Fruit fly (Drosophila melanogaster) whole organism, embryonic: ENCODE results near the gene CG6928.

ENCODE experiments used
- Ada2b ChIP-seq: fragments of 200-800 bp; sonication (Bioruptor generic); IDR thresholded peaks from 2 replicates; pipeline ENCODE4 v1.3.6; 2022; ENCODE audit warnings: missing biosample characterization, missing genetic modification characterization
- Atf-2 ChIP-seq: fragments of 200-800 bp; sonication (Bioruptor generic); optimal IDR thresholded peaks from 2 replicates; lab custom pipeline; 2016; ENCODE audit warnings: missing biosample characterization, missing genetic modification characterization
- Atf3 ChIP-seq: fragments of 200-800 bp; sonication (Bioruptor generic); optimal IDR thresholded peaks from 3 replicates; lab custom pipeline; 2016; ENCODE audit warnings: missing biosample characterization, missing genetic modification characterization
- Bteb2 ChIP-seq: fragments of 200-800 bp; sonication (Bioruptor generic); optimal IDR thresholded peaks from 2 replicates; lab custom pipeline; 2016; ENCODE audit warnings: missing biosample characterization, missing genetic modification characterization
- CG10654 ChIP-seq: fragments of 200-800 bp; sonication (Bioruptor generic); optimal IDR thresholded peaks from 2 replicates; lab custom pipeline; 2016; ENCODE audit warnings: missing biosample characterization, missing genetic modification characterization
- CG12236 ChIP-seq: fragments of 200-800 bp; sonication (Bioruptor generic); optimal IDR thresholded peaks from 2 replicates; lab custom pipeline; 2016; ENCODE audit warnings: missing biosample characterization, missing genetic modification characterization
- CG14014 ChIP-seq: fragments of 200-800 bp; sonication (Bioruptor generic); IDR thresholded peaks from 2 replicates; pipeline ENCODE4 v1.3.6; 2022; ENCODE audit warnings: missing biosample characterization, missing genetic modification characterization
- CG15601 ChIP-seq: fragments of 200-800 bp; sonication (Bioruptor generic); optimal IDR thresholded peaks from 3 replicates; lab custom pipeline; 2019; ENCODE audit warnings: missing biosample characterization, mild to moderate bottlenecking, missing genetic modification characterization, moderate library complexity
- CG17186 ChIP-seq: fragments of 200-800 bp; sonication (Bioruptor generic); optimal IDR thresholded peaks from 3 replicates; lab custom pipeline; 2017; ENCODE audit warnings: missing biosample characterization, missing genetic modification reagents, missing genetic modification characterization
- CG30020 ChIP-seq: fragments of 200-800 bp; optimal IDR thresholded peaks from 2 replicates; lab custom pipeline; 2019; ENCODE audit warnings: missing biosample characterization, mild to moderate bottlenecking, missing genetic modification characterization, moderate library complexity
- CG32772 ChIP-seq: fragments of 200-800 bp; sonication (Bioruptor generic); IDR thresholded peaks from 2 replicates; pipeline ENCODE4 v1.3.6; 2022; ENCODE audit warnings: missing biosample characterization, missing genetic modification characterization
- CG34422 ChIP-seq: fragments of 200-800 bp; sonication (Bioruptor generic); IDR thresholded peaks from 3 replicates; pipeline ENCODE4 v1.3.6; 2022; ENCODE audit warnings: missing biosample characterization, missing genetic modification characterization
- CG6791 ChIP-seq: fragments of 200-800 bp; sonication (Bioruptor generic); IDR thresholded peaks from 3 replicates; pipeline ENCODE4 v1.3.6; 2022; ENCODE audit warnings: missing biosample characterization, missing genetic modification characterization; ENCODE audit not compliant: partially characterized antibody
- CG6813 ChIP-seq: fragments of 200-800 bp; sonication (Bioruptor generic); optimal IDR thresholded peaks from 2 replicates; lab custom pipeline; 2017; ENCODE audit warnings: missing biosample characterization, missing genetic modification characterization, mild to moderate bottlenecking, moderate library complexity, missing genetic modification reagents
- CG9215 ChIP-seq: fragments of 200-800 bp; sonication (Bioruptor generic); IDR thresholded peaks from 2 replicates; pipeline ENCODE4 v1.3.6; 2022; ENCODE audit warnings: missing biosample characterization, missing genetic modification characterization
- Chrac-16 ChIP-seq: fragments of 200-800 bp; sonication (Bioruptor generic); optimal IDR thresholded peaks from 3 replicates; lab custom pipeline; 2016; ENCODE audit warnings: missing biosample characterization, missing genetic modification characterization
- Dfd ChIP-seq, 2 experiments: fragments of >200 bp; optimal IDR thresholded peaks; 2 replicates each; lab custom pipeline; 2017; ENCODE audit warnings: missing biosample characterization in 2 of 2, missing genetic modification characterization in 2 of 2
- HmgD ChIP-seq: fragments of 200-800 bp; sonication (Bioruptor generic); optimal IDR thresholded peaks from 3 replicates; lab custom pipeline; 2016; ENCODE audit warnings: missing biosample characterization, missing genetic modification characterization
- Jarid2 ChIP-seq: fragments of 200-800 bp; sonication (Bioruptor generic); optimal IDR thresholded peaks from 3 replicates; lab custom pipeline; 2017; ENCODE audit warnings: mild to moderate bottlenecking, missing biosample characterization, missing genetic modification reagents, missing genetic modification characterization
- Kr ChIP-seq: fragments of 200-800 bp; sonication (Bioruptor generic); optimal IDR thresholded peaks from 2 replicates; lab custom pipeline; 2017; ENCODE audit warnings: missing biosample characterization, mild to moderate bottlenecking, missing genetic modification characterization
- Med ChIP-seq: fragments of 200-800 bp; sonication (Bioruptor generic); peaks from one replicate; lab custom pipeline; 2016; ENCODE audit warnings: missing biosample characterization, missing genetic modification characterization, mild to moderate bottlenecking, inconsistent platforms, moderate library complexity
- Neu2 ChIP-seq: fragments of 200-800 bp; sonication (Bioruptor generic); optimal IDR thresholded peaks from 3 replicates; lab custom pipeline; 2016; ENCODE audit warnings: missing biosample characterization, missing genetic modification characterization, borderline replicate concordance
- Rfx ChIP-seq: fragments of 200-800 bp; sonication (Bioruptor generic); IDR thresholded peaks from 2 replicates; pipeline ENCODE4 v1.3.6; 2022; ENCODE audit warnings: missing biosample characterization, missing genetic modification characterization
- Stat92E ChIP-seq, 3 experiments: fragments of >200 bp in 2 of 3; fragments of 200-800 bp in 1 of 3; sonication (Bioruptor generic) in 1 of 3; optimal IDR thresholded peaks; 2 replicates each; lab custom pipeline; 2017 to 2019; ENCODE audit warnings: missing biosample characterization in 3 of 3, missing genetic modification characterization in 3 of 3, mild to moderate bottlenecking in 1 of 3, moderate library complexity in 1 of 3
- bab2 ChIP-seq: fragments of 200-800 bp; sonication (Bioruptor generic); optimal IDR thresholded peaks from 2 replicates; lab custom pipeline; 2016; ENCODE audit warnings: missing biosample characterization, missing genetic modification characterization
- caup ChIP-seq: fragments of 200-800 bp; sonication (Bioruptor generic); optimal IDR thresholded peaks from 3 replicates; lab custom pipeline; 2017; ENCODE audit warnings: missing biosample characterization, mild to moderate bottlenecking, missing genetic modification characterization, moderate library complexity; ENCODE audit not compliant: severe bottlenecking
- cwo ChIP-seq: fragments of 200-800 bp; sonication (Bioruptor generic); optimal IDR thresholded peaks from 3 replicates; lab custom pipeline; 2017; ENCODE audit warnings: missing biosample characterization, missing genetic modification characterization, mild to moderate bottlenecking, moderate library complexity, missing genetic modification reagents
- dati ChIP-seq: fragments of 200-800 bp; sonication (Bioruptor generic); IDR thresholded peaks from 2 replicates; pipeline ENCODE4 v1.3.6; 2022; ENCODE audit warnings: missing biosample characterization, missing genetic modification characterization
- dm ChIP-seq: fragments of 200-800 bp; sonication (Bioruptor generic); optimal IDR thresholded peaks from 3 replicates; lab custom pipeline; 2016; ENCODE audit warnings: missing biosample characterization, missing genetic modification characterization
- dmrt99B ChIP-seq: fragments of 200-800 bp; sonication (Bioruptor generic); optimal IDR thresholded peaks from 2 replicates; lab custom pipeline; 2018; ENCODE audit warnings: missing biosample characterization, mild to moderate bottlenecking, missing genetic modification characterization, moderate library complexity
- emc ChIP-seq: fragments of 200-800 bp; sonication (Bioruptor generic); optimal IDR thresholded peaks from 2 replicates; lab custom pipeline; 2016; ENCODE audit warnings: missing biosample characterization, missing genetic modification characterization
- fd3F ChIP-seq: fragments of 200-800 bp; sonication (Bioruptor generic); optimal IDR thresholded peaks from 2 replicates; lab custom pipeline; 2018; ENCODE audit warnings: missing biosample characterization, mild to moderate bottlenecking, missing genetic modification characterization, moderate library complexity
- gro ChIP-seq: fragments of 200-800 bp; sonication (Bioruptor generic); optimal IDR thresholded peaks from 2 replicates; lab custom pipeline; 2016; ENCODE audit warnings: missing biosample characterization, missing genetic modification characterization
- hkb ChIP-seq, 2 experiments: fragments of 200-800 bp in 1 of 2; fragments of >200 bp in 1 of 2; sonication (Bioruptor generic) in 1 of 2; IDR thresholded peaks in 1 of 2; optimal IDR thresholded peaks in 1 of 2; 2 replicates each; pipeline versions ENCODE4 v1.3.6 to Lab custom; 2017 to 2022; ENCODE audit warnings: missing biosample characterization in 1 of 2, missing genetic modification characterization in 1 of 2
- knrl ChIP-seq: fragments of 200-800 bp; sonication (Bioruptor generic); IDR thresholded peaks from 3 replicates; pipeline ENCODE4 v1.3.6; 2022; ENCODE audit warnings: missing biosample characterization, missing genetic modification characterization; ENCODE audit not compliant: partially characterized antibody
- lbe ChIP-seq: fragments of 200-800 bp; sonication (Bioruptor generic); optimal IDR thresholded peaks from 2 replicates; lab custom pipeline; 2016; ENCODE audit warnings: missing biosample characterization, mild to moderate bottlenecking, missing genetic modification characterization
- lola ChIP-seq, 3 experiments: fragments of >200 bp in 2 of 3; fragments of 200-800 bp in 1 of 3; sonication (Bioruptor generic) in 1 of 3; optimal IDR thresholded peaks; 2 replicates each; lab custom pipeline; 2017 to 2019; ENCODE audit warnings: missing biosample characterization in 3 of 3, missing genetic modification characterization in 3 of 3, mild to moderate bottlenecking in 1 of 3, moderate library complexity in 1 of 3
- pfk ChIP-seq: fragments of 200-800 bp; sonication (Bioruptor generic); optimal IDR thresholded peaks from 2 replicates; lab custom pipeline; 2018; ENCODE audit warnings: missing biosample characterization, mild to moderate bottlenecking, missing genetic modification characterization, moderate library complexity
- psq ChIP-seq: fragments of 200-800 bp; sonication (Bioruptor generic); optimal IDR thresholded peaks from 2 replicates; lab custom pipeline; 2017; ENCODE audit warnings: missing biosample characterization, missing genetic modification characterization
- salm ChIP-seq: fragments of 200-800 bp; sonication (Bioruptor generic); optimal IDR thresholded peaks from 2 replicates; lab custom pipeline; 2018; ENCODE audit warnings: missing biosample characterization, mild to moderate bottlenecking, missing genetic modification characterization
- so ChIP-seq: fragments of 200-800 bp; sonication (Bioruptor generic); IDR thresholded peaks from 3 replicates; pipeline ENCODE4 v1.3.6; 2022; ENCODE audit warnings: missing biosample characterization, missing genetic modification characterization
- sug ChIP-seq: fragments of 200-800 bp; optimal IDR thresholded peaks from 2 replicates; lab custom pipeline; 2019; ENCODE audit warnings: missing biosample characterization, mild to moderate bottlenecking, missing genetic modification characterization, moderate library complexity
- tin ChIP-seq: fragments of 200-800 bp; sonication (Bioruptor generic); optimal IDR thresholded peaks from 3 replicates; lab custom pipeline; 2016; ENCODE audit warnings: missing biosample characterization, missing genetic modification characterization
- tna ChIP-seq: fragments of 200-800 bp; sonication (Bioruptor generic); IDR thresholded peaks from 2 replicates; pipeline ENCODE4 v1.3.6; 2022; ENCODE audit warnings: missing biosample characterization, missing genetic modification characterization; ENCODE audit not compliant: partially characterized antibody
- toy ChIP-seq: fragments of 200-800 bp; sonication (Bioruptor generic); IDR thresholded peaks from 2 replicates; pipeline ENCODE4 v1.3.6; 2022; ENCODE audit warnings: missing biosample characterization, missing genetic modification characterization
- tup ChIP-seq: fragments of 200-800 bp; sonication (Bioruptor generic); optimal IDR thresholded peaks from 2 replicates; lab custom pipeline; 2016; ENCODE audit warnings: missing biosample characterization, mild to moderate bottlenecking, missing genetic modification characterization, moderate library complexity
- twi ChIP-seq: fragments of 200-800 bp; optimal IDR thresholded peaks from 2 replicates; lab custom pipeline; 2019; ENCODE audit warnings: missing biosample characterization, mild to moderate bottlenecking, missing genetic modification characterization, moderate library complexity
- tx ChIP-seq: fragments of 200-800 bp; sonication (Bioruptor generic); optimal IDR thresholded peaks from 2 replicates; lab custom pipeline; 2016; ENCODE audit warnings: missing biosample characterization, missing genetic modification characterization

CG6928 gene

DNA sequence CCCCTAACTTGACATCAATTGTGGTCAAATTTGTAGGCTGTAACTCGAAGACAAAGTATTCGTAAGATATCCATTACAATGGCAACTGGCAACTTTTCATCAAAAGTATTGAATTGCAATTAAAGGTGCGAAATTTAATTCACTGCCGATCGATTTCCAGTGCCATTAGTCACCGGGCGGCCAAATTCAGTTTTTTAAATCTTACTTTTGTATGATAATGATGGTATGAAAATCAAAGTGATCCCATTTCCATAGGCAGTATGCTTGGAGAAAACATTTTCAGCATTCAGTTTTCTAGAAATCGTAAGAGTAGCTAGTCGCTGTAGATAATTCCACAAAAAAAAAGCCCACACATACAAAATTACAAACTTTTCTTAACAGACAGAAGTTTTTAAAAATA, 41.3 kb downstream of the CG6928 start, which contains the start of gene CG43638:
TSS of gene CG43638 (plus strand) at position 301 of the 400 bp plus-strand sequence.
- TF ChIP-seq so (GFP tag; lab: Robert Waterston, UW) (no peak), twi (tag; lab: Kevin White, UChicago) (no peak)

DNA sequence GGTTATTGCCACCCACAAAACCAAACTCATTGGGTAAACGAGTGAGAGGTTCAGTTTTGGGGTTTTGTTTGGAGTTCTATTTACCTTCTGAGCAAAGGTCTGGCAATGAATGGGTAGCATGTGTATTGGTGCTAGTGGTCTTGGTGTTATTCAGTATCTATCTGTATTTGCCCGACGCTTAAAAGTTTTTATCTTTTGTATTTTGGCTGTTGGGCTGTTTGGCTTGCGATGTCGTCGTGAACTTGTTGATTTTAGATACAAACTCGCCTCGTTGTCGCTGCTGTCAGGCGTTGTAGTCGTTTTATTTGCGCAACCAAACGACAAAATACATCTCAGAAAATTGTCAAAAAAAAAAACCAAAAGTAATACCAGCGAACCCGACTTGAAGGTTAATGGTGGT, 42.5 kb downstream of the CG6928 start:
- no peak for TF ChIP-seq tx (GFP tag; lab: Kevin White, UChicago)
- no peak for TF ChIP-seq Jarid2 (GFP tag; lab: Kevin White, UChicago)
- TF ChIP-seq dm = no peak
- TF ChIP-seq CG6813 (GFP tag; lab: Kevin White, UChicago) = no peak
- no peak for TF ChIP-seq Ada2b
- peak; percentile 38 for TF ChIP-seq CG15601 (tag; lab: Kevin White, UChicago)
- TF ChIP-seq CG32772 = no peak
- TF ChIP-seq CG17186 = no peak
- TF ChIP-seq CG30020 (tag; lab: Kevin White, UChicago) = no peak
- TF ChIP-seq pfk (GFP tag; lab: Kevin White, UChicago) = no peak
- TF ChIP-seq dati (GFP tag; lab: Robert Waterston, UW) = no peak
- TF ChIP-seq Kr = no peak
- no peak for TF ChIP-seq Chrac-16
- peak; percentile 64; the same call in 1 of the 2 replicates for TF ChIP-seq CG14014 (GFP tag; lab: Robert Waterston, UW)
- no peak for TF ChIP-seq psq
- no peak for TF ChIP-seq Neu2 (GFP tag; lab: Kevin White, UChicago)
- TF ChIP-seq hkb (optimal IDR thresholded peaks at IDR 0.05; lab: Kevin White, UChicago) = no peak
- peak; percentile 58; the same call in 1 of the 2 replicates for TF ChIP-seq hkb (GFP tag; IDR thresholded peaks at IDR 0.05; lab: Robert Waterston, UW)
- 0 out of 2 replicates have a peak, but pooled peaks have one; percentile 16 for TF ChIP-seq toy (GFP tag; lab: Robert Waterston, UW)
- TF ChIP-seq Stat92E (GFP tag; optimal IDR thresholded peaks at IDR 0.05; lab: Kevin White, UChicago) = no peak
- no peak for TF ChIP-seq lola (GFP tag; optimal IDR thresholded peaks at IDR 0.05; lab: Kevin White, UChicago)
- TF ChIP-seq Atf-2 (GFP tag; lab: Kevin White, UChicago) = no peak
- no peak for TF ChIP-seq CG10654 (GFP tag; lab: Kevin White, UChicago)
- no peak for TF ChIP-seq fd3F (GFP tag; lab: Kevin White, UChicago)
- no peak for TF ChIP-seq emc (GFP tag; lab: Kevin White, UChicago)
- peak; percentile 37; the same call in 1 of the 3 replicates for TF ChIP-seq CG34422 (GFP tag; lab: Robert Waterston, UW)
- no peak for TF ChIP-seq CG6791 (GFP tag; lab: Robert Waterston, UW)
- no peak for TF ChIP-seq bab2 (GFP tag; lab: Kevin White, UChicago)
- TF ChIP-seq Atf3 (GFP tag; lab: Kevin White, UChicago) = no peak
- TF ChIP-seq HmgD (GFP tag; lab: Kevin White, UChicago) = no peak
- peak; percentile 22 for TF ChIP-seq sug
- no peak for TF ChIP-seq salm
- peak; percentile 0 for TF ChIP-seq cwo (GFP tag; lab: Kevin White, UChicago)
- no peak for TF ChIP-seq Dfd (GFP tag; optimal IDR thresholded peaks at IDR 0.05; lab: Kevin White, UChicago)
- TF ChIP-seq dmrt99B = peak; percentile 25
- TF ChIP-seq lbe (GFP tag; lab: Kevin White, UChicago) = no peak
- TF ChIP-seq Med (GFP tag; lab: Kevin White, UChicago) = peak; percentile 67
- TF ChIP-seq Bteb2 (GFP tag; lab: Kevin White, UChicago) = peak; percentile 8
- no peak for TF ChIP-seq gro
- no peak for TF ChIP-seq knrl (GFP tag; lab: Robert Waterston, UW)
- TF ChIP-seq tup (GFP tag; lab: Kevin White, UChicago) = no peak
- TF ChIP-seq CG9215 (GFP tag; lab: Robert Waterston, UW) = no peak
- no peak for TF ChIP-seq tin
- TF ChIP-seq CG12236 (GFP tag; lab: Kevin White, UChicago) = no peak
- peak; percentile 54 for TF ChIP-seq caup (GFP tag; lab: Kevin White, UChicago)
- peak; percentile 7; the same call in 1 of the 2 replicates for TF ChIP-seq tna (GFP tag; lab: Robert Waterston, UW)
- peak; percentile 39; the same call in 1 of the 2 replicates for TF ChIP-seq Rfx
